Worm (Caenorhabditis elegans) whole organism, late embryonic: ENCODE results near the gene srp-1.
A peak's percentile ranks its signal among the peaks of the same experiment; 100 is the strongest.

Source experiments
- F13H6.1 ChIP-seq: sonication (generic microtip); optimal IDR thresholded peaks from 2 replicates; lab custom pipeline; 2016; ENCODE audit warnings: missing genetic modification characterization, missing compliant biosample characterization
- K02D7.2 ChIP-seq: sonication (generic microtip); optimal IDR thresholded peaks from 2 replicates; lab custom pipeline; 2017; ENCODE audit warnings: mild to moderate bottlenecking, missing genetic modification characterization, missing compliant biosample characterization
- ceh-18 ChIP-seq: sonication (generic microtip); optimal IDR thresholded peaks from 2 replicates; lab custom pipeline; 2016; ENCODE audit warnings: missing genetic modification characterization, missing compliant biosample characterization
- ceh-31 ChIP-seq: sonication (generic microtip); optimal IDR thresholded peaks from 2 replicates; lab custom pipeline; 2016; ENCODE audit warnings: missing genetic modification characterization, missing compliant biosample characterization
- ceh-34 ChIP-seq: sonication (generic microtip); optimal IDR thresholded peaks from 2 replicates; lab custom pipeline; 2016; ENCODE audit warnings: mild to moderate bottlenecking, missing genetic modification characterization, missing compliant biosample characterization
- ceh-45 ChIP-seq: fragments of 200-800 bp; sonication (Bioruptor generic); IDR thresholded peaks from 2 replicates; pipeline ENCODE4 v1.3.6; 2022; ENCODE audit warnings: missing genetic modification reagents, missing genetic modification characterization, missing compliant biosample characterization
- ceh-6 ChIP-seq: fragments of 200-800 bp; sonication (Bioruptor generic); optimal IDR thresholded peaks from 2 replicates; lab custom pipeline; 2018; ENCODE audit warnings: mild to moderate bottlenecking, missing genetic modification characterization, missing compliant biosample characterization
- dmd-4 ChIP-seq: sonication (generic microtip); optimal IDR thresholded peaks from 2 replicates; lab custom pipeline; 2016; ENCODE audit warnings: borderline replicate concordance, missing genetic modification characterization, missing compliant biosample characterization
- elt-2 ChIP-seq: sonication (generic microtip); optimal IDR thresholded peaks from 2 replicates; lab custom pipeline; 2016; ENCODE audit warnings: missing genetic modification reagents, missing genetic modification characterization, missing compliant biosample characterization
- ets-4 ChIP-seq: sonication (generic microtip); optimal IDR thresholded peaks from 2 replicates; lab custom pipeline; 2016; ENCODE audit warnings: missing genetic modification characterization, missing compliant biosample characterization
- fax-1 ChIP-seq: sonication (generic microtip); optimal IDR thresholded peaks from 2 replicates; lab custom pipeline; 2016; ENCODE audit warnings: missing genotype, missing genetic modification characterization, missing compliant biosample characterization
- fkh-6 ChIP-seq: sonication (generic microtip); optimal IDR thresholded peaks from 2 replicates; lab custom pipeline; 2016; ENCODE audit warnings: missing genetic modification characterization, missing compliant biosample characterization
- hlh-13 ChIP-seq: fragments of 200-800 bp; sonication (Bioruptor generic); optimal IDR thresholded peaks from 2 replicates; lab custom pipeline; 2018; ENCODE audit warnings: mild to moderate bottlenecking, missing genetic modification characterization, missing compliant biosample characterization
- hlh-15 ChIP-seq: sonication (generic microtip); optimal IDR thresholded peaks from 2 replicates; lab custom pipeline; 2016; ENCODE audit warnings: missing genetic modification characterization, missing compliant biosample characterization
- hlh-6 ChIP-seq: sonication (generic microtip); optimal IDR thresholded peaks from 2 replicates; lab custom pipeline; 2016; ENCODE audit warnings: missing genotype, missing genetic modification characterization, missing compliant biosample characterization
- madf-2 ChIP-seq: sonication (generic microtip); optimal IDR thresholded peaks from 2 replicates; lab custom pipeline; 2017; ENCODE audit warnings: missing genetic modification characterization, missing compliant biosample characterization
- nfya-1 ChIP-seq: sonication (generic microtip); optimal IDR thresholded peaks from 2 replicates; lab custom pipeline; 2017; ENCODE audit warnings: missing genetic modification characterization, mild to moderate bottlenecking, missing compliant biosample characterization, antibody characterized with exemption, moderate library complexity
- nhr-232 ChIP-seq: sonication (generic microtip); optimal IDR thresholded peaks from 2 replicates; lab custom pipeline; 2016; ENCODE audit warnings: missing genetic modification characterization, missing compliant biosample characterization
- npax-4 ChIP-seq: sonication (generic microtip); optimal IDR thresholded peaks from 2 replicates; lab custom pipeline; 2016; ENCODE audit warnings: missing genetic modification characterization, missing compliant biosample characterization
- pag-3 ChIP-seq: sonication (generic microtip); optimal IDR thresholded peaks from 2 replicates; lab custom pipeline; 2016; ENCODE audit warnings: missing compliant biosample characterization, missing genetic modification characterization, borderline replicate concordance
- pha-4 ChIP-seq: fragments of 150-350 bp; optimal IDR thresholded peaks from 2 replicates; lab custom pipeline; 2018; ENCODE audit warnings: missing biosample characterization, missing genetic modification reagents, missing genetic modification characterization
- sdc-2 ChIP-seq: sonication (generic microtip); optimal IDR thresholded peaks from 2 replicates; lab custom pipeline; 2016; ENCODE audit warnings: missing genotype, missing genetic modification characterization, missing compliant biosample characterization
- sox-2 ChIP-seq: fragments of 200-800 bp; sonication (Bioruptor generic); IDR thresholded peaks from 2 replicates; pipeline ENCODE4 v1.3.6; 2022; ENCODE audit warnings: missing genetic modification reagents, missing genetic modification characterization, missing compliant biosample characterization
- sox-4 ChIP-seq: sonication (generic microtip); optimal IDR thresholded peaks from 2 replicates; lab custom pipeline; 2017; ENCODE audit warnings: mild to moderate bottlenecking, missing genetic modification characterization, inconsistent platforms, missing compliant biosample characterization
- syd-9 ChIP-seq: sonication (generic microtip); optimal IDR thresholded peaks from 2 replicates; lab custom pipeline; 2016; ENCODE audit warnings: mild to moderate bottlenecking, missing genetic modification characterization, moderate library complexity, missing compliant biosample characterization
- ttx-3 ChIP-seq: sonication (generic microtip); optimal IDR thresholded peaks from 2 replicates; lab custom pipeline; 2016; ENCODE audit warnings: missing genetic modification reagents, missing genetic modification characterization, missing compliant biosample characterization
- unc-42 ChIP-seq: sonication (generic microtip); optimal IDR thresholded peaks from 2 replicates; lab custom pipeline; 2016; ENCODE audit warnings: missing genotype, missing genetic modification characterization, missing compliant biosample characterization
- unc-55 ChIP-seq: sonication (generic microtip); optimal IDR thresholded peaks from 2 replicates; lab custom pipeline; 2017; ENCODE audit warnings: missing biosample characterization, missing genetic modification reagents, missing genetic modification characterization
- zip-5 ChIP-seq: sonication (generic microtip); optimal IDR thresholded peaks from 2 replicates; lab custom pipeline; 2016; ENCODE audit warnings: missing genetic modification characterization, missing compliant biosample characterization

The srp-1 gene

ce11 chrV:724946-725806 lies 27.9 kb upstream of the srp-1 start:
- TF ChIP-seq hlh-6 (tag; lab: Kevin White, UChicago), result no peak
- peak; percentile 21 for TF ChIP-seq syd-9 (tag; lab: Kevin White, UChicago)

- TF ChIP-seq fax-1 (no peak), nhr-232 (tag; lab: Kevin White, UChicago) (no peak), ttx-3 (tag; lab: Kevin White, UChicago) (no peak), ceh-31 (tag; lab: Kevin White, UChicago) (no peak), sox-4 (tag; lab: Kevin White, UChicago) (no peak), zip-5 (tag; lab: Kevin White, UChicago) (no peak), madf-2 (tag; lab: Kevin White, UChicago) (no peak), unc-42 (tag; lab: Kevin White, UChicago) (no peak), hlh-13 (GFP tag; lab: Kevin White, UChicago) (no peak), sox-2 (GFP tag; lab: Robert Waterston, UW) (no peak), nfya-1 (tag; lab: Kevin White, UChicago) (no peak), ceh-6 (GFP tag; lab: Kevin White, UChicago) (no peak), npax-4 (tag; lab: Kevin White, UChicago) (no peak), sdc-2 (no peak), fkh-6 (no peak), ets-4 (tag; lab: Kevin White, UChicago) (no peak)
These were observed 27.1 kb upstream of the srp-1 start for ce11 chrV:725807-726572.

ce11 chrV:726573-727483 lies 26.3 kb upstream of the srp-1 start:
- no peak for TF ChIP-seq hlh-15 (tag; lab: Kevin White, UChicago)
- TF ChIP-seq ceh-45 (GFP tag; lab: Robert Waterston, UW), result no peak
- TF ChIP-seq ets-4 (tag; lab: Kevin White, UChicago), result no peak
- no peak for TF ChIP-seq pag-3 (tag; lab: Kevin White, UChicago)
- TF ChIP-seq K02D7.2 (tag; lab: Kevin White, UChicago), result no peak
- peak; percentile 37 for TF ChIP-seq elt-2 (tag; lab: Kevin White, UChicago)
- TF ChIP-seq dmd-4, result no peak
- TF ChIP-seq pha-4, result no peak
- TF ChIP-seq, all 69 proteins: peak for 1

- TF ChIP-seq elt-2 (tag; lab: Kevin White, UChicago), result peak; percentile 78
- no peak for TF ChIP-seq ceh-34 (tag; lab: Kevin White, UChicago)
- peak; percentile 2 for TF ChIP-seq K02D7.2 (tag; lab: Kevin White, UChicago)
- peak; percentile 19 for TF ChIP-seq unc-55 (GFP tag; lab: Kevin White, UChicago)
- TF ChIP-seq ceh-18 (tag; lab: Kevin White, UChicago), result peak; percentile 14
- TF ChIP-seq F13H6.1 (tag; lab: Kevin White, UChicago), result no peak
- TF ChIP-seq nfya-1 (tag; lab: Kevin White, UChicago), result peak; percentile 19
These were observed 25.4 kb upstream of the srp-1 start, which contains the start of the genes icl-1 and srh-2 for ce11 chrV:727484-728351. Gene icl-1 (minus strand): TSS chrV:728004. Gene srh-2 (plus strand): TSS chrV:728301.
